Worm (Caenorhabditis elegans) whole organism, L4 larva: ENCODE results near the gene hum-2.
"Not testable (repeated sequence)": the region's sequence is repeated elsewhere in the genome, so short reads cannot be mapped to it uniquely, and the experiment has no call there.

Experiments
- R02D3.7 ChIP-seq: fragments of 150-350 bp; sonication (generic microtip); optimal IDR thresholded peaks from 3 replicates; lab custom pipeline; 2014; ENCODE audit warnings: missing biosample characterization, missing genetic modification characterization
- mdl-1 ChIP-seq, 2 experiments: fragments of 150-350 bp in 1 of 2; sonication (generic microtip) in 1 of 2; optimal IDR thresholded peaks; 2 replicates each; lab custom pipeline; 2014 to 2017; ENCODE audit warnings: missing biosample characterization in 2 of 2, missing genetic modification characterization in 2 of 2
- nhr-28 ChIP-seq: fragments of 150-350 bp; optimal IDR thresholded peaks from 2 replicates; lab custom pipeline; 2014; ENCODE audit warnings: missing biosample characterization, missing genetic modification characterization
- unc-130 ChIP-seq: sonication (generic microtip); optimal IDR thresholded peaks from 2 replicates; lab custom pipeline; 2016; ENCODE audit warnings: missing genetic modification reagents, missing genetic modification characterization, missing compliant biosample characterization
- unc-62 ChIP-seq, 3 experiments: fragments of 150-350 bp in 1 of 3; sonication (generic microtip); optimal IDR thresholded peaks in 2 of 3; peaks in 1 of 3; 1 replicate in 1 of 3; 2 replicates in 2 of 3; lab custom pipeline; 2014 to 2017; ENCODE audit warnings: missing biosample characterization in 3 of 3, missing genetic modification characterization in 3 of 3, missing genetic modification reagents in 3 of 3, missing genotype in 1 of 3

ce11 chrV:9339292-9339691, 46.7 kb upstream of the hum-2 start:
- TF ChIP-seq mdl-1 (tag; optimal IDR thresholded peaks at IDR 0.05; lab: Kevin White, UChicago); nhr-28; unc-62 (GFP tag; optimal IDR thresholded peaks at IDR 0.05 in 1 of 2; lab: Kevin White, UChicago); unc-62 (tag; optimal IDR thresholded peaks at IDR 0.05; lab: Kevin White, UChicago); R02D3.7 (tag; lab: Kevin White, UChicago); unc-130 (GFP tag; lab: Kevin White, UChicago): not testable (repeated sequence)
